Worm (Caenorhabditis elegans): ENCODE measurements around the gene got-2.2.

Gene got-2.2

DNA sequence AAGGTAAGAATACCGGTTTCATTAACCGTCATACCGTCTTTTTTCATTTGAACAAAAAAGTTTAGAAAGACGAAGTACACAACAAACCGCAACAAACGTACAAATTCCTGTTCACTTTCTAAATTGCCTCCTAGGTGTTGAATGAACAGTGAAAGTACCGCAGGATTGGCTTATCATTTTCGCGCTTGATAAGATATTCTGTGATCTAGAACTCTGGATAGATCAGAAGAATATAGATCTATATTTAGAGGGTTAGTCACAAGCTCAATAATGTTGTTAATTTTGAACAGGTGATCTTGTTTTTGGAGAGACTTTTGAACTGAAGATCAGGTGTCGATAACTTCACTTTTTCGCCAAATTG, 13.9 kb downstream of the got-2.2 start:
- TF ChIP-seq elt-1 (tag; optimal IDR thresholded peaks at IDR 0.05; ENCODE audit: borderline replicate concordance, insufficient read depth) (no peak), blmp-1 (tag; optimal IDR thresholded peaks at IDR 0.05) (peak; percentile 17), nhr-2 (tag; optimal IDR thresholded peaks at IDR 0.05) (no peak), hlh-1 (tag; optimal IDR thresholded peaks at IDR 0.05) (no peak)

DNA sequence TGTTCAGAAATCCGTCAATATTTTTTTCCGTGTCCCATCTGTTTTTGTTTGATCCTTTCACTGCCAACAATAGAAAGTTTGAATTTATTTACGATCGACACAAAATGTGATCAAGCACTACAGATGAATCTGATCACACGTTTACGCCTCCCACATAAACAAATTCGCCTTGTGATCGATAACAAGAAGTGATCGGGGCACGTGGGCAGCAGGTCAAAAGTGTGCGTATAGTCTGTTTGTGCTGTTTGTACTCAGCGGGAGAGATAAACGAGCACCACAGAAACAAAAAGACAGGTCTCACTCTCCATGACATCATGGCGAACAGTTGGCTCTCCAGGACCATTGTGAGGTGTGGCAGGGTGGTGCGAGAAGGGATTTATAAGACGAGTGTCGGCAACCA, 14.8 kb downstream of the got-2.2 start:
- TF ChIP-seq hlh-1 (tag; optimal IDR thresholded peaks at IDR 0.05): peak; percentile 90
- TF ChIP-seq ham-2 (GFP tag; optimal IDR thresholded peaks at IDR 0.05): no peak
- peak; percentile 84 for TF ChIP-seq nhr-2 (tag; optimal IDR thresholded peaks at IDR 0.05)
- TF ChIP-seq cnd-1 (tag; optimal IDR thresholded peaks at IDR 0.05): peak; percentile 81
- TF ChIP-seq mls-2 (tag; optimal IDR thresholded peaks at IDR 0.05): no peak
- no peak for TF ChIP-seq bed-3 (GFP tag; optimal IDR thresholded peaks at IDR 0.05)
- peak; percentile 47 for TF ChIP-seq unc-62 (GFP tag; optimal IDR thresholded peaks at IDR 0.05)
- peak; percentile 30 for TF ChIP-seq unc-120 (tag; optimal IDR thresholded peaks at IDR 0.05; ENCODE audit: poor library complexity, severe bottlenecking)
- TF ChIP-seq mep-1 (tag; optimal IDR thresholded peaks at IDR 0.05): peak; percentile 29
- TF ChIP-seq ceh-39 (tag; optimal IDR thresholded peaks at IDR 0.05): peak; percentile 36

DNA sequence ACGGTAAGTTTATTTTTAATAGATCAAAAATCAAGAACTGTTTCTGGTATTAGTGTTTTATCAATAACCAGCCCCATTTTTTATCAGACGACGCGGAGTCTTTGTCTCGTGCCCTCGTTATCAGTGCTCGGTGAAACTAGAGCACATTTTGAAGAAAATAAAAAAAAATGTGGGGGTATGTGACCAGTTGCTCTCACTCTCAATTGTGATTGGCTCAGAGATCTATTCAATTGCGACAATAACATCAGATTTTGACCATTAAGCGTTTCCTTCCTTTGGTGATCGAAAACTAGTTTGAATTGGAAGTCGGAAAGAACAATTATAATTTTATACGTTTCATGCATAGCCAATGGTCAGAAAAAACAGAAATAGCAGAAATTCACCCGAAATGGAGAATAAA, 15.6 kb downstream of the got-2.2 start:
- TF ChIP-seq bed-3 (GFP tag; optimal IDR thresholded peaks at IDR 0.05): no peak

DNA sequence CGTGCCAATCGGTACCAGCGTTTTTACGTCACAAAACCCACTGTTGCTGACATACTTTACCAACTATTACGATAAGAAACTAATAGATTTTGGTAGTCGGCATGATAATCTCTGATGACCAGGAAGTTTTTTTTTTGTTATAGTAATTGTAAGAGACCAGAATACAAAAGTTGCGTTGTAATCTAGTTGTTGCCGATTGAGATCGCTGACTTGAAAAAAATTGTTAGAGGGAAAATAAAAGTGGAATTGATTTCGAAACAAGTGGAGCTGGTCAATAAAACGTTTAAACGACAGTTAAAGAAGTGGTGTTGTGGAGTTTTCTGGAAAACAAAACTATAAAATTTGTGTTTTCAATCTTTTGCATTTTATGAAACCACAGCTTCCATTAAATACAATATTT, 16.2 kb downstream of the got-2.2 start:
- no peak for TF ChIP-seq ham-2 (GFP tag; optimal IDR thresholded peaks at IDR 0.05)
- TF ChIP-seq mep-1 (tag; optimal IDR thresholded peaks at IDR 0.05): no peak
- no peak for TF ChIP-seq pha-4 (tag; optimal IDR thresholded peaks at IDR 0.05)
- no peak for TF ChIP-seq lin-13 (tag; optimal IDR thresholded peaks at IDR 0.05)
- TF ChIP-seq elt-3 (tag; optimal IDR thresholded peaks at IDR 0.05): no peak
- no peak for TF ChIP-seq nhr-2 (tag; optimal IDR thresholded peaks at IDR 0.05)
- no peak for TF ChIP-seq ztf-11 (tag; optimal IDR thresholded peaks at IDR 0.05)
- TF ChIP-seq drap-1 (GFP tag; optimal IDR thresholded peaks at IDR 0.05): no peak

DNA sequence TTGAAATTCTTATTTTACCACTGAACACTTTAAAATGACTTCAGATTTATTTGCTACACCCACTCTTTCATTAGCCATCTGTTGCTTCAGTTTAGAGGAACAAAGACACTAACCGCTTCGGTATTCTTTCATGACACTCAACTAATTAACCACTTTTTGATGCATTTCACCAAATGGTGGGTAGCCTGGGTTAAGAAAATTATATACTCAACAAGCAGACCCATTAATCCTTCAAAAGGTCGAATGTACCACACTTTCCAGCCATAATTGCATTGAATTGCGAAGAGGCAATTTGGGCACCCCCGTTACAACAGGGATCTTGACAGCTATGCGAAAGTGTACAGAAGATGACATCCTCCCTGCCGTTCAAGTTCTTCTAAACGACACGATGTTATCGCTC, 17.6 kb downstream of the got-2.2 start:
- TF ChIP-seq lin-32 (GFP tag; optimal IDR thresholded peaks at IDR 0.05): peak; percentile 61
- TF ChIP-seq nhr-2 (tag; optimal IDR thresholded peaks at IDR 0.05): peak; percentile 42
- TF ChIP-seq ces-1 (GFP tag; optimal IDR thresholded peaks at IDR 0.05): peak; percentile 53
- peak; percentile 67 for TF ChIP-seq cnd-1 (tag; optimal IDR thresholded peaks at IDR 0.05)
- no peak for TF ChIP-seq ceh-83 (GFP tag; optimal IDR thresholded peaks at IDR 0.05)
- TF ChIP-seq ceh-43 (GFP tag; optimal IDR thresholded peaks at IDR 0.05): peak; percentile 62
- no peak for TF ChIP-seq blmp-1 (tag; optimal IDR thresholded peaks at IDR 0.05)
- no peak for TF ChIP-seq hlh-1 (tag; optimal IDR thresholded peaks at IDR 0.05)
- TF ChIP-seq mls-2 (tag; optimal IDR thresholded peaks at IDR 0.05): no peak
- TF ChIP-seq tbx-8 (GFP tag; optimal IDR thresholded peaks at IDR 0.05): no peak
- peak; percentile 12 for TF ChIP-seq sptf-1 (tag; optimal IDR thresholded peaks at IDR 0.05)

- TF ChIP-seq M03D4.4 (tag; optimal IDR thresholded peaks at IDR 0.05): no peak
- peak; percentile 55 for TF ChIP-seq hlh-1 (tag; optimal IDR thresholded peaks at IDR 0.05)
- peak; percentile 87 for TF ChIP-seq nhr-2 (tag; optimal IDR thresholded peaks at IDR 0.05)
- peak; percentile 23 for TF ChIP-seq ceh-39 (tag; optimal IDR thresholded peaks at IDR 0.05)
- TF ChIP-seq mls-2 (tag; optimal IDR thresholded peaks at IDR 0.05): no peak
- TF ChIP-seq flh-1 (GFP tag; optimal IDR thresholded peaks at IDR 0.05): no peak
- TF ChIP-seq drap-1 (GFP tag; optimal IDR thresholded peaks at IDR 0.05): no peak
- TF ChIP-seq lin-32 (GFP tag; optimal IDR thresholded peaks at IDR 0.05): peak; percentile 99
- TF ChIP-seq elt-1 (tag; optimal IDR thresholded peaks at IDR 0.05; ENCODE audit: borderline replicate concordance, insufficient read depth): no peak
- TF ChIP-seq unc-62 (GFP tag; optimal IDR thresholded peaks at IDR 0.05): peak; percentile 57
- no peak for TF ChIP-seq pha-4 (tag; optimal IDR thresholded peaks at IDR 0.05)
- TF ChIP-seq cnd-1 (tag; optimal IDR thresholded peaks at IDR 0.05): peak; percentile 93
These were observed 18.3 kb downstream of the got-2.2 start for ce11 chrX:6259081-6259480.

DNA sequence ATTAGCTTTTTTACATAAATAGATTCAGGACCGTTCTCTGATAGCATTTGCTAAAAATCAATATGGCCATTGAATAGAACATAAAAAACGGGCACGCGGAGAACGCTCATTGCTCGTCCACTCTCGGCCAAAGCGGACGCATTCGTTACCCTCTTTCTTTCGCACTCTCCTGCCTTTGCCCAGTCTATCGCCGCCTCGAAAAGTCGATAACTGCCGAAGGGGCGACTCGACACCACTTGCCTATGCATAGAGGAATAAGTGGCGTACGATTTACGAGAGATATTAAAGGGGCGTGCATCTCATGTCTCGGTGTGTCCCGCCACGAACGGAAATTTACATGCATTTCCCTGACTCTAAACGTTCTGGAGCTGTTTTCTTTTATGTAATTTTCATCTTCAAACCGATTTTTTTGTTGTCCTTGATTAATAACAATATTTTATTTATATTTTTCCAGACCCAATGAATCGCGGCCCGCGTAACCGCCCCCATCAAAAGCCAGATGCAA, 22.5 kb downstream of the got-2.2 start, which contains the start of gene W05H9.4:
TSS of gene W05H9.4 (plus strand) at position 455 of the 505 bp plus-strand sequence.
- TF ChIP-seq ces-1 (GFP tag; optimal IDR thresholded peaks at IDR 0.05) (peak; percentile 57), nhr-28 (tag; optimal IDR thresholded peaks at IDR 0.05) (no peak), mab-5 (tag; optimal IDR thresholded peaks at IDR 0.05) (no peak), ceh-83 (GFP tag; optimal IDR thresholded peaks at IDR 0.05) (no peak), ceh-39 (tag; optimal IDR thresholded peaks at IDR 0.05) (peak; percentile 71), bed-3 (GFP tag; optimal IDR thresholded peaks at IDR 0.05) (no peak), unc-62 (GFP tag; optimal IDR thresholded peaks at IDR 0.05) (no peak), hlh-1 (tag; optimal IDR thresholded peaks at IDR 0.05) (peak; percentile 53), unc-120 (tag; optimal IDR thresholded peaks at IDR 0.05; ENCODE audit: poor library complexity, severe bottlenecking) (peak; percentile 69), lsy-2 (tag; optimal IDR thresholded peaks at IDR 0.05) (no peak), pha-4 (tag; optimal IDR thresholded peaks at IDR 0.05) (no peak), cnd-1 (tag; optimal IDR thresholded peaks at IDR 0.05) (peak; percentile 52), nhr-12 (tag; optimal IDR thresholded peaks at IDR 0.05) (no peak), mls-2 (tag; optimal IDR thresholded peaks at IDR 0.05) (peak; percentile 75), mep-1 (tag; optimal IDR thresholded peaks at IDR 0.05) (peak; percentile 12), ceh-43 (GFP tag; optimal IDR thresholded peaks at IDR 0.05) (no peak), lin-13 (tag; optimal IDR thresholded peaks at IDR 0.05) (peak; percentile 10), sem-2 (GFP tag; optimal IDR thresholded peaks at IDR 0.05) (no peak), sptf-1 (tag; optimal IDR thresholded peaks at IDR 0.05) (no peak), flh-1 (GFP tag; optimal IDR thresholded peaks at IDR 0.05) (no peak), lin-32 (GFP tag; optimal IDR thresholded peaks at IDR 0.05) (no peak), M03D4.4 (tag; optimal IDR thresholded peaks at IDR 0.05) (no peak), zip-8 (tag; optimal IDR thresholded peaks at IDR 0.05) (no peak), snpc-4 (tag; optimal IDR thresholded peaks at IDR 0.05) (no peak), nhr-76 (tag; optimal IDR thresholded peaks at IDR 0.05) (no peak), nhr-2 (tag; optimal IDR thresholded peaks at IDR 0.05) (peak; percentile 91), elt-1 (tag; optimal IDR thresholded peaks at IDR 0.05; ENCODE audit: borderline replicate concordance, insufficient read depth) (no peak)
